Worm (Caenorhabditis elegans) whole organism, young adult: ENCODE measurements around the gene ZK1307.1.

ENCODE experiments used
- B0019.2 ChIP-seq: fragments of 200-800 bp; sonication (Bioruptor generic); conservative IDR thresholded peaks from 2 replicates; pipeline ENCODE4 v1.3.6; 2022; ENCODE audit warnings: missing genetic modification reagents, missing genetic modification characterization, missing compliant biosample characterization
- B0261.1 ChIP-seq: sonication (generic microtip); optimal IDR thresholded peaks from 2 replicates; lab custom pipeline; 2016; ENCODE audit warnings: mild to moderate bottlenecking, missing genetic modification characterization, moderate library complexity, missing compliant biosample characterization
- C06A6.2 ChIP-seq: fragments of 200-800 bp; sonication (Bioruptor generic); conservative IDR thresholded peaks from 2 replicates; pipeline ENCODE4 v1.3.6; 2022; ENCODE audit warnings: missing genetic modification characterization, missing compliant biosample characterization
- C17E4.6 ChIP-seq: fragments of 200-800 bp; sonication (Bioruptor generic); IDR thresholded peaks from 2 replicates; pipeline ENCODE4 v1.3.6; 2022; ENCODE audit warnings: missing genetic modification reagents, missing genetic modification characterization, missing compliant biosample characterization
- F22D6.2 ChIP-seq: sonication (generic microtip); optimal IDR thresholded peaks from 2 replicates; lab custom pipeline; 2016; ENCODE audit warnings: mild to moderate bottlenecking, missing genetic modification characterization, missing compliant biosample characterization
- F33H1.4 ChIP-seq: fragments of 200-800 bp; sonication (Bioruptor generic); IDR thresholded peaks from 2 replicates; pipeline ENCODE4 v1.3.6; 2022; ENCODE audit warnings: missing genetic modification reagents, missing genetic modification characterization, missing compliant biosample characterization
- F49E8.2 ChIP-seq: sonication (generic microtip); optimal IDR thresholded peaks from 3 replicates; lab custom pipeline; 2017; ENCODE audit warnings: missing genetic modification characterization, mild to moderate bottlenecking, missing compliant biosample characterization, antibody characterized with exemption, moderate library complexity; ENCODE audit not compliant: insufficient read depth
- F52B5.7 ChIP-seq: sonication (generic microtip); optimal IDR thresholded peaks from 2 replicates; lab custom pipeline; 2016; ENCODE audit warnings: mild to moderate bottlenecking, missing genetic modification characterization, missing compliant biosample characterization
- K11D2.4 ChIP-seq: fragments of 200-800 bp; sonication (Bioruptor generic); IDR thresholded peaks from 2 replicates; pipeline ENCODE4 v1.3.6; 2022; ENCODE audit warnings: missing genetic modification reagents, missing genetic modification characterization, missing compliant biosample characterization
- K12H6.12 ChIP-seq: fragments of 200-800 bp; sonication (Bioruptor generic); optimal IDR thresholded peaks from 2 replicates; lab custom pipeline; 2018; ENCODE audit warnings: mild to moderate bottlenecking, missing genetic modification characterization, missing compliant biosample characterization
- Y53G8AR.9 ChIP-seq: fragments of 200-800 bp; sonication (Bioruptor generic); conservative IDR thresholded peaks from 2 replicates; pipeline ENCODE4 v1.3.6; 2022; ENCODE audit warnings: missing genetic modification reagents, missing genetic modification characterization, missing compliant biosample characterization
- Y56A3A.18 ChIP-seq: fragments of 200-800 bp; sonication (Bioruptor generic); IDR thresholded peaks from 2 replicates; pipeline ENCODE4 v1.3.6; 2022; ENCODE audit warnings: missing genetic modification reagents, missing genetic modification characterization, missing compliant biosample characterization
- Y67H2A.10 ChIP-seq: fragments of 200-800 bp; sonication (Bioruptor generic); conservative IDR thresholded peaks from 2 replicates; pipeline ENCODE4 v1.3.6; 2022; ENCODE audit warnings: missing genetic modification reagents, missing genetic modification characterization, missing compliant biosample characterization
- athp-1 ChIP-seq: sonication (generic microtip); optimal IDR thresholded peaks from 2 replicates; lab custom pipeline; 2017; ENCODE audit warnings: mild to moderate bottlenecking, missing genetic modification characterization, missing compliant biosample characterization
- bed-2 ChIP-seq: fragments of 200-800 bp; sonication (Bioruptor generic); IDR thresholded peaks from 2 replicates; pipeline ENCODE4 v1.3.6; 2022; ENCODE audit warnings: missing genetic modification reagents, missing genetic modification characterization, missing compliant biosample characterization
- ceh-27 ChIP-seq: fragments of 200-800 bp; sonication (Bioruptor generic); optimal IDR thresholded peaks from 2 replicates; lab custom pipeline; 2018; ENCODE audit warnings: mild to moderate bottlenecking, missing genetic modification characterization, moderate library complexity, missing compliant biosample characterization
- chd-7 ChIP-seq: sonication (generic microtip); optimal IDR thresholded peaks from 2 replicates; lab custom pipeline; 2016; ENCODE audit warnings: mild to moderate bottlenecking, missing genetic modification characterization, moderate library complexity, missing compliant biosample characterization
- die-1 ChIP-seq: sonication (generic microtip); optimal IDR thresholded peaks from 2 replicates; lab custom pipeline; 2016; ENCODE audit warnings: missing genotype, mild to moderate bottlenecking, missing genetic modification characterization, missing compliant biosample characterization
- dox-1 ChIP-seq: fragments of 200-800 bp; sonication (Bioruptor generic); IDR thresholded peaks from 2 replicates; pipeline ENCODE4 v1.3.6; 2022; ENCODE audit warnings: missing genetic modification reagents, missing genetic modification characterization, missing compliant biosample characterization
- dpff-1 ChIP-seq: sonication (generic microtip); optimal IDR thresholded peaks from 2 replicates; lab custom pipeline; 2017; ENCODE audit warnings: mild to moderate bottlenecking, missing genetic modification characterization, missing compliant biosample characterization
- efl-1 ChIP-seq: fragments of 150-350 bp; optimal IDR thresholded peaks from 2 replicates; lab custom pipeline; 2014; ENCODE audit warnings: missing biosample characterization, missing genetic modification reagents, missing genetic modification characterization
- egl-18 ChIP-seq: fragments of 200-800 bp; sonication (Bioruptor generic); IDR thresholded peaks from 2 replicates; pipeline ENCODE4 v1.3.6; 2022; ENCODE audit warnings: missing genetic modification reagents, missing genetic modification characterization, missing compliant biosample characterization
- egl-44 ChIP-seq: fragments of 200-800 bp; sonication (Bioruptor generic); IDR thresholded peaks from 2 replicates; pipeline ENCODE4 v1.3.6; 2022; ENCODE audit warnings: missing genetic modification reagents, missing genetic modification characterization, missing compliant biosample characterization
- egrh-3 ChIP-seq: fragments of 200-800 bp; sonication (Bioruptor generic); IDR thresholded peaks from 2 replicates; pipeline ENCODE4 v1.3.6; 2022; ENCODE audit warnings: missing genetic modification reagents, missing genetic modification characterization, missing compliant biosample characterization
- ets-4 ChIP-seq: fragments of 200-800 bp; sonication (Bioruptor generic); optimal IDR thresholded peaks from 2 replicates; lab custom pipeline; 2018; ENCODE audit warnings: mild to moderate bottlenecking, missing genetic modification characterization, missing compliant biosample characterization
- him-1 ChIP-seq: sonication (generic microtip); optimal IDR thresholded peaks from 2 replicates; lab custom pipeline; 2016; ENCODE audit warnings: missing genotype, missing genetic modification reagents, missing genetic modification characterization, missing compliant biosample characterization
- hlh-26 ChIP-seq: fragments of 200-800 bp; sonication (Bioruptor generic); conservative IDR thresholded peaks from 2 replicates; pipeline ENCODE4 v1.3.6; 2022; ENCODE audit warnings: missing genetic modification reagents, missing genetic modification characterization, missing compliant biosample characterization
- hrde-1 ChIP-seq: sonication (generic microtip); optimal IDR thresholded peaks from 2 replicates; lab custom pipeline; 2016; ENCODE audit warnings: missing genetic modification characterization, mild to moderate bottlenecking, missing compliant biosample characterization, moderate library complexity, missing genotype, missing genetic modification reagents, borderline replicate concordance
- let-607 ChIP-seq, 2 experiments: fragments of 200-800 bp in 1 of 2; sonication (Bioruptor generic) in 1 of 2; sonication (generic microtip) in 1 of 2; optimal IDR thresholded peaks; 2 replicates each; lab custom pipeline; 2016 to 2018; ENCODE audit warnings: mild to moderate bottlenecking in 2 of 2, missing compliant biosample characterization in 2 of 2, missing genetic modification characterization in 2 of 2, moderate library complexity in 2 of 2, missing genotype in 1 of 2
- lin-35 ChIP-seq, 3 experiments: fragments of 150-350 bp in 2 of 3; sonication (generic microtip) in 1 of 3; optimal IDR thresholded peaks; 2 replicates each; lab custom pipeline; 2014 to 2018; ENCODE audit warnings: missing biosample characterization in 3 of 3, missing genetic modification characterization in 3 of 3, missing genetic modification reagents in 3 of 3
- lin-54 ChIP-seq: fragments of 200-800 bp; sonication (Bioruptor generic); optimal IDR thresholded peaks from 2 replicates; lab custom pipeline; 2018; ENCODE audit warnings: mild to moderate bottlenecking, missing genetic modification characterization, missing compliant biosample characterization
- lsl-1 ChIP-seq: fragments of 200-800 bp; sonication (Bioruptor generic); optimal IDR thresholded peaks from 2 replicates; lab custom pipeline; 2018; ENCODE audit warnings: mild to moderate bottlenecking, missing genetic modification characterization, moderate library complexity, missing compliant biosample characterization
- lsy-27 ChIP-seq: sonication (generic microtip); optimal IDR thresholded peaks from 2 replicates; lab custom pipeline; 2017; ENCODE audit warnings: missing genetic modification characterization, mild to moderate bottlenecking, missing compliant biosample characterization, antibody characterized with exemption, missing genotype, borderline replicate concordance; ENCODE audit not compliant: insufficient read depth
- madf-6 ChIP-seq: fragments of 200-800 bp; sonication (Bioruptor generic); IDR thresholded peaks from 2 replicates; pipeline ENCODE4 v1.3.6; 2022; ENCODE audit warnings: missing genetic modification reagents, missing genetic modification characterization, missing compliant biosample characterization
- mcd-1 ChIP-seq: fragments of 200-800 bp; sonication (Bioruptor generic); IDR thresholded peaks from 2 replicates; pipeline ENCODE4 v1.3.6; 2022; ENCODE audit warnings: missing genetic modification reagents, missing genetic modification characterization, missing compliant biosample characterization
- nhr-80 ChIP-seq: sonication (generic microtip); optimal IDR thresholded peaks from 2 replicates; lab custom pipeline; 2016; ENCODE audit warnings: missing genetic modification characterization, missing compliant biosample characterization
- nhr-90 ChIP-seq: sonication (generic microtip); optimal IDR thresholded peaks from 2 replicates; lab custom pipeline; 2016; ENCODE audit warnings: missing genotype, mild to moderate bottlenecking, missing genetic modification characterization, missing compliant biosample characterization
- pha-4 ChIP-seq: fragments of 150-350 bp; sonication (generic microtip); optimal IDR thresholded peaks from 2 replicates; lab custom pipeline; 2014; ENCODE audit warnings: missing biosample characterization, missing genetic modification reagents, missing genetic modification characterization
- sdz-38 ChIP-seq: sonication (generic microtip); optimal IDR thresholded peaks from 2 replicates; lab custom pipeline; 2016; ENCODE audit warnings: missing genotype, missing genetic modification characterization, missing compliant biosample characterization
- snpc-1.3 ChIP-seq: sonication (generic microtip); optimal IDR thresholded peaks from 2 replicates; lab custom pipeline; 2017; ENCODE audit warnings: missing genetic modification characterization, mild to moderate bottlenecking, missing compliant biosample characterization, antibody characterized with exemption, moderate library complexity, missing genotype, missing genetic modification reagents; ENCODE audit not compliant: insufficient read depth
- tbp1 ChIP-seq: fragments of 200-800 bp; sonication (Bioruptor generic); optimal IDR thresholded peaks from 2 replicates; lab custom pipeline; 2018; ENCODE audit warnings: mild to moderate bottlenecking, missing genetic modification characterization, missing compliant biosample characterization
- tbx-9 ChIP-seq: sonication (generic microtip); optimal IDR thresholded peaks from 2 replicates; lab custom pipeline; 2016; ENCODE audit warnings: borderline replicate concordance, missing genetic modification characterization, inconsistent platforms, missing compliant biosample characterization
- tlf-1 ChIP-seq: fragments of 200-800 bp; sonication (Bioruptor generic); optimal IDR thresholded peaks from 2 replicates; lab custom pipeline; 2018; ENCODE audit warnings: mild to moderate bottlenecking, missing genetic modification characterization, missing compliant biosample characterization
- xnd-1 ChIP-seq: sonication (generic microtip); optimal IDR thresholded peaks from 2 replicates; lab custom pipeline; 2016; ENCODE audit warnings: missing genotype, missing genetic modification reagents, missing genetic modification characterization, missing compliant biosample characterization
- ztf-22 ChIP-seq: fragments of 200-800 bp; sonication (Bioruptor generic); optimal IDR thresholded peaks from 2 replicates; lab custom pipeline; 2018; ENCODE audit warnings: mild to moderate bottlenecking, missing genetic modification characterization, moderate library complexity, missing compliant biosample characterization
- ztf-6 ChIP-seq: fragments of 200-800 bp; sonication (Bioruptor generic); IDR thresholded peaks from 2 replicates; pipeline ENCODE4 v1.3.6; 2022; ENCODE audit warnings: missing genetic modification reagents, missing genetic modification characterization, missing compliant biosample characterization

Gene ZK1307.1

DNA sequence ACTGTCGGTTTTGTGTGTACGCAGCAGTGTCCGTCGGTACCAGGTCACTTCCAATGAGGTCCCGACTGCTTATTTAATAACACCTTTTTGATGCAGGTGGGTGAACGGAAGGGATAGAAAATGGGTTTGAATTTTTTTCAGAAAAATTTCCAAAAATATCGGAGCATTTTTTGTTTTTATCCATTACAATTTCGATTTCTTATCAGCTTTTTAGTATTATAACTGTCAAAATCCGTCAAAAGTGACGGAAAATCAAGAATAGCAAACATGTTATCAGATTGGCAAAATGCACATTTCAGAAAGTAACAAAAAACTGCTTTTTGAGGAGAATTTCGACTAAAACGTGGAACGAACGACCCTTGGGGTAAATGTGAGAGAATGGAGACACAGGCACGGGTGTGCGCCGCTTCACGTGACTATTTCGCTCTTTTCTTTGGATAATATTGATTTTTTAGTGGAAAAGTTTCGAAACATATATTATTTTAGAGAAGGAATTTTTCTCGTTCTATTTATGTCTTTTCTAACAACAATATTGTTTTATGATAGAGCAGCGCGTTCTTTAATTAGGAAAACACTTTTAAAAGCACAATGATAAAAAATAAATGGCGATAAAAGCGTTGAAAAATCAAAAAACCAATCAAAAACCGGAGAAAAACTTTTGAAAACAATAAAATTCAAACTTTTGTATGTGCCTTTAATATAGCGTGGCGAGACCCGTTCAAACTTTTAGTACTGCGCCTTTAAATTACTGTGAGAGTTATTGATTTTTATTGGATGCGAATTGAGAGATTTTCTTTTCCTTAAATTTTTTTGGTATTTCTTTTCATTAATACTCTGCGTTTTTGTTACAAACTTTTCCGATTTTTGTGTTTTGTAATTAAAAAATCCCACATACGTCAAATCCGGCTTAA, 8.2 kb downstream of the ZK1307.1 start, which contains the start of gene sqv-8 (continued):
- TF ChIP-seq lsy-27 (tag; lab: Kevin White, UChicago), result no peak
- no peak for TF ChIP-seq athp-1 (tag; lab: Kevin White, UChicago)
- peak; percentile 41 for TF ChIP-seq efl-1 (GFP tag; lab: Kevin White, UChicago)
- no peak for TF ChIP-seq K12H6.12
- TF ChIP-seq chd-7, result no peak
- no peak for TF ChIP-seq dpff-1 (tag; lab: Kevin White, UChicago)
- no peak for TF ChIP-seq egrh-3 (GFP tag; lab: Robert Waterston, UW)
- TF ChIP-seq tbx-9 (tag; lab: Kevin White, UChicago), result no peak
- TF ChIP-seq B0019.2 (GFP tag; lab: Robert Waterston, UW), result no peak
- TF ChIP-seq ceh-27, result no peak
- no peak for TF ChIP-seq pha-4 (tag; lab: Kevin White, UChicago)
- TF ChIP-seq xnd-1 (tag; lab: Kevin White, UChicago), result peak; percentile 94
- no peak for TF ChIP-seq ets-4 (GFP tag; lab: Kevin White, UChicago)
- no peak for TF ChIP-seq Y67H2A.10 (GFP tag; lab: Robert Waterston, UW)
- TF ChIP-seq hrde-1, result no peak
- no peak for TF ChIP-seq mcd-1
- TF ChIP-seq K11D2.4 (GFP tag; lab: Robert Waterston, UW), result no peak
- no peak for TF ChIP-seq ztf-22
- peak; percentile 97 for TF ChIP-seq madf-6 (GFP tag; lab: Robert Waterston, UW)
- TF ChIP-seq egl-44 (GFP tag; lab: Robert Waterston, UW), result no peak
- TF ChIP-seq dox-1 (GFP tag; lab: Robert Waterston, UW), result 0 out of 2 replicates have a peak, but pooled peaks have one; percentile 17
- TF ChIP-seq snpc-1.3, result peak; percentile 70
- no peak for TF ChIP-seq tbp1
- TF ChIP-seq sdz-38, result no peak
- no peak for TF ChIP-seq B0261.1
- TF ChIP-seq hlh-26, result no peak
- TF ChIP-seq Y53G8AR.9 (GFP tag; lab: Robert Waterston, UW), result no peak
- TF ChIP-seq bed-2, result no peak
- no peak for TF ChIP-seq him-1
- peak; percentile 65 for TF ChIP-seq nhr-80 (tag; lab: Kevin White, UChicago)
- TF ChIP-seq F33H1.4, result peak; percentile 94
- TF ChIP-seq F49E8.2, result peak; percentile 11
- no peak for TF ChIP-seq F22D6.2 (tag; lab: Kevin White, UChicago)
- TF ChIP-seq nhr-90 (tag; lab: Kevin White, UChicago), result no peak
- TF ChIP-seq tlf-1 (GFP tag; lab: Kevin White, UChicago), result no peak
- TF ChIP-seq lin-54 (GFP tag; lab: Kevin White, UChicago), result peak; percentile 80
- no peak for TF ChIP-seq egl-18 (GFP tag; lab: Robert Waterston, UW)
- peak; percentile 37 to 43 for TF ChIP-seq let-607 (tag; optimal IDR thresholded peaks at IDR 0.05; lab: Kevin White, UChicago)
- no peak for TF ChIP-seq F52B5.7 (tag; lab: Kevin White, UChicago)
- no peak for TF ChIP-seq C17E4.6 (GFP tag; lab: Robert Waterston, UW)
- peak; percentile 96 for TF ChIP-seq lsl-1
- no peak for TF ChIP-seq lin-35 (GFP tag; optimal IDR thresholded peaks at IDR 0.05; lab: Kevin White, UChicago)
- TF ChIP-seq die-1 (tag; lab: Kevin White, UChicago), result no peak
- TF ChIP-seq Y56A3A.18 (GFP tag; lab: Robert Waterston, UW), result no peak
- no peak for TF ChIP-seq C06A6.2 (GFP tag; lab: Robert Waterston, UW)
- TF ChIP-seq ztf-6 (GFP tag; lab: Robert Waterston, UW), result no peak
